Worm (Caenorhabditis elegans): ENCODE results near the gene Y105C5A.1269.
A peak's percentile ranks its signal among the peaks of the same experiment; 100 is the strongest.

The Y105C5A.1269 gene

DNA sequence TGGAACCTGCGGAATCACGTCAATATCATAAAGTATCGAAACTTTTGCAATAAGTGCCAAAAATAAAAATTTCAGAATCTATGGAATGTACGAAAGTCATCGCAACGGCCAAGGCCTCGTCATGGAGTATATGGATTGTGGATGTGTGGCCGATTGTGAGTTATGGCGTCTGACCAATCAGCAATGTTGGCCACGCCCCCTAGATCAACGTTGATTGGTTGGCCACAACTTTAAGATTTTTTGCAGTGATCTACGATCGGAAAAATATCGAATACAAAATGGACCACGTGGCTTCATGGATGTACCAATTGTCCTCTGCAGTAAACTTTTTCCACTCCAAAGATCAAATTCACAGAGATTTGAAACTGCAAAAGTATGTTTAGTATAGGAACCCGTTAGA, 3.5 kb downstream of the Y105C5A.1269 start:
- TF ChIP-seq lsy-2 (tag; optimal IDR thresholded peaks at IDR 0.05) (no peak), unc-98 (GFP tag; IDR thresholded peaks at IDR 0.05) (no peak)

DNA sequence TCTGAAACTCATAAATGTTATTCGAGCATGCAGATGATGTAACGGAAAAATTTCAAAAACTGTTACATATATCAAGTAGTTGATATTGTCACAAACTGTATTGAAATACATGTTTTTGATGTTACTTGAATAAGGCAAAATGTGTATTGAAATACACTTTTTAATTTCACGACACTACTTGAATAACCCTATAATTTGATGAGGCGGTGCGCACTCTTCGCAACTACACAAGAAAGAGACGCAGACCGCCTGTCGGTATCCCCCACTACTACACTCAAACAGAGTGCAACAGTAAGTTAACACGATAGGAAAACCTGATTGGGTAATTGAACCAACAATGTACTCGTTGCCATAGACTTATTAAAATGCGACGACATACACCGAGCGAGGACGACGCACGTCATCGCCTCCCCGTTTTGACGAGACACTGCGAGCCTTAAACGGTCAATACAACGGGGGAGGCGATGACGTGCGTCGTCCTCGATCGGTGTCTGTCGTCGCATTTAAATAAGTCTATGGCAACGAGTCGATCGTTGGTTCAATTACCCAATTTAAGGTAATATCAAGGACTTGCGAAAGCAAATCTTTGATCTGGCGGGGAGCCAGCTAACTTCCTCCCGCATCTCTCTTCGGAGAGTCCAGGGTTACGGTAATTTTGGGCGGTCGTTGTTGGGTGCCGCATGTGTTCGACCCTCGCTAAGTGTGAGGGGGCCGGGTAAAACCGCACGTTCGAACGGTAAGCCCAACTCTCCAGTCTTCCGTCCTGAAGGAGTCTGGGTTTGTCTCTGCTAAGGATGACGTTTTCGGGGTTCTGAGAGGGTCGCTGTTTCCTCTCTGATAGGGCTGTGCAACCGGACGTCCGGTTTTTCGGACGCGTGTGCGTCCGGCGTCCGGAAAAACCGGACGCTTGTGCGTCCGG, 5.9 kb downstream of the Y105C5A.1269 start:
- TF ChIP-seq efl-1 (optimal IDR thresholded peaks at IDR 0.05), result no peak
- TF ChIP-seq efl-1 (GFP tag; optimal IDR thresholded peaks at IDR 0.05 in 1 of 2), result peak in 1 of 2 experiments; percentile 85
- TF ChIP-seq zip-4 (GFP tag; optimal IDR thresholded peaks at IDR 0.05), result no peak
- peak; percentile 13 for TF ChIP-seq swsn-7 (tag; optimal IDR thresholded peaks at IDR 0.05)
- peak; percentile 59 for TF ChIP-seq nhr-85 (tag)
- peak; percentile 93 for TF ChIP-seq snpc-4 (tag; optimal IDR thresholded peaks at IDR 0.05)
- peak; percentile 49; the same call in 1 of the 2 replicates for TF ChIP-seq grh-1 (GFP tag; IDR thresholded peaks at IDR 0.05)
- TF ChIP-seq nhr-11 (tag; optimal IDR thresholded peaks at IDR 0.05), result no peak

DNA sequence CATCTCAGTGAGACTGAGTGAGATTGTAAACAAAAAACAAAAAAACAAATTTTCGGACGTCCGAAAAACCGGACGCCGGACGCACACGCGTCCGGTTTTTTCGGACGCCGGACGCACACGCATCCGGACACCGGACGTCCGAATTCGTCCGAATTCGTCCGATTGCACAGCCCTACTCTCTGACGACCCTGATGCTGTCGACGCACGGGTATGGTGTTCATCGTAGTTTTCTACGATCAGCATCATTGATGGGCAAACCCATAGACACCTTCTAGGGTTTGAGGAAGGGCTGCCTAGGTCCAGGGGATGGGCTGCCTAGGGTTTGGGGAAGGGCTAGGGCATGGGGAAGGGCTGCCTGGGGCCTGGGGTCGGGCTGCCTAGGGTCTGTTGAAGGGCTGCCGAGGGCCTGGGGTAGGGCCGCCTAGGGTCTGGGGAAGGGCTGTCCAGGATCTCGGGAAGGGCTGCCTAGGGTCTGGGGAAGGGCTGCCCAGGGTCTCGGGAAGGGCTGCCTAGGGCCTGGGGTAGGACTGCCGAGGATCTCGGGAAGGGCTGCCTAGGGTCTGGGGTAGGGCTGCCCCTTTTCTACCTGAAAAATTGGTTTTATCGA, 6.7 kb downstream of the Y105C5A.1269 start:
- TF ChIP-seq ceh-8 (GFP tag; optimal IDR thresholded peaks at IDR 0.05), result peak; percentile 65
- no peak for TF ChIP-seq nhr-76 (tag; optimal IDR thresholded peaks at IDR 0.05)

DNA sequence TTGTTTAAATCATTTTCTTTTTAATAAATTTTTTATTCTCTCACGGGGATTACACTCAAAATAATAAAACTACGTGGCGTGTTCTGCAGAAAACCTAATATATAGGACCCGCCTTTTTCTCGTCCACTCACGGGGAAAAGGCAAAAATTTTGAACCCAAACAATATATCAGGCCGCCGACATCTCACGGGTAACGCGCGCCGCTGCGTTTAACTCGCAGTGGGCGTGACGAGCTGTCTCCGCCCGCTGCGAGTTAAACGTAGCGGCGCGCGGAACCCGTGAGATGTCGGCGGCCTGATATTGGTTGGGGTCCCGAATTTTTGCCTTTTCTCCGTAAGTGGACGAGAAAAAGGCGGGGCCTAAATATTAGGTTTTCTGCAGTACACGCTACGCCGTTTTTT, 14.3 kb downstream of the Y105C5A.1269 start:
- TF ChIP-seq fkh-4 (tag; optimal IDR thresholded peaks at IDR 0.05; ENCODE audit: borderline replicate concordance), result no peak
- TF ChIP-seq efl-1 (optimal IDR thresholded peaks at IDR 0.05), result no peak
- no peak for TF ChIP-seq efl-1 (GFP tag; optimal IDR thresholded peaks at IDR 0.05 in 1 of 2)
- TF ChIP-seq blmp-1 (tag; optimal IDR thresholded peaks at IDR 0.05), result no peak
- TF ChIP-seq dsc-1 (tag; optimal IDR thresholded peaks at IDR 0.05), result no peak
- TF ChIP-seq lin-13 (GFP tag; optimal IDR thresholded peaks at IDR 0.05), result no peak

DNA sequence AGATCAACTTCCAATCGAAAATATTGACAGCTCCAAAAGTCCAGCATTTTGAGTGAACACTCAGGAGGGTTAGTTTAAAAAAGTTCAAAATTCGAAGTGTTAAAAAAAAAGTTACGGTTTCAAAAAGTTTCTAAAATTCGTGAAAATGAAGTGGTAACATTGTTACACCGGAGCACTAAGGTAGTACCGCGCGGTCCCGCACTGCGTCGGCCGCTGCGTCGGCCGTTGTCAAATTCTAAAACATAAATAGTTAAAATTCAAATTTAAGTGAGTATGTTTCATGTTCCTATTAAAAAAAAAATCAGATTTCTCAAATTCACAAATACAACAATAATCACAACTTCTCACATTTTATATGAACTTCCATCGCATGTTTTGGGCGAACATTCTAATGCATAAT, 21.1 kb downstream of the Y105C5A.1269 start:
- TF ChIP-seq pag-3 (tag; optimal IDR thresholded peaks at IDR 0.05; ENCODE audit: borderline replicate concordance, insufficient read depth), result no peak
- no peak for TF ChIP-seq snu-23 (GFP tag; optimal IDR thresholded peaks at IDR 0.05)
- no peak for TF ChIP-seq ztf-4 (tag; optimal IDR thresholded peaks at IDR 0.05)

DNA sequence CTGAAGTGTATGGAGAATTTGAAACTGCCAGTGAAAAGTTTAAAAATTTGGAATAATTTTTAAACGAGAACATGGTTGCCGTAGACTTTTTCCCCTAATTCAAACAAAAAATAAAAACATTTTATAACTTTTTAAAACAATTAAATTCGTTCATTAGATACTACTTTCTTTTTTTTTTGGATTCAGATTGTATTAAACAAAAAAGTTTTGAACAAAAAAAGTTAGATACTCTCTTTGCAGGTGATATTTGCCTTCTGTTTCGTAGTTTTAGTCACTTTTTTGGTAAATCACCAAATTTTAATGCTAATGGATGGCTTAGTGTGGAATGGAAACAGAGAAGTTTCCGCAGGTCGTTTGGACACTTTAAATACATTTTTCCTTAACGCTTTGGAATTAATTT, 23.2 kb downstream of the Y105C5A.1269 start, which contains the start of gene Y105C5B.1:
Gene Y105C5B.1, plus strand, starts transcription at position 301 of the 400 bp plus-strand sequence.
- TF ChIP-seq blmp-1 (tag; optimal IDR thresholded peaks at IDR 0.05) (no peak), jun-1 (tag; optimal IDR thresholded peaks at IDR 0.05) (no peak), isw-1 (GFP tag; IDR thresholded peaks at IDR 0.05) (no peak), mep-1 (tag; optimal IDR thresholded peaks at IDR 0.05) (no peak), hpl-2 (GFP tag; optimal IDR thresholded peaks at IDR 0.05) (no peak), sox-4 (tag; optimal IDR thresholded peaks at IDR 0.05) (no peak), C34B4.2 (tag; optimal IDR thresholded peaks at IDR 0.05) (no peak), aha-1 (tag; optimal IDR thresholded peaks at IDR 0.05) (no peak), efl-1 (optimal IDR thresholded peaks at IDR 0.05) (no peak), efl-1 (GFP tag; optimal IDR thresholded peaks at IDR 0.05 in 1 of 2) (no peak), nhr-77 (tag; optimal IDR thresholded peaks at IDR 0.05) (no peak), unc-30 (tag; optimal IDR thresholded peaks at IDR 0.05) (no peak), zag-1 (tag; optimal IDR thresholded peaks at IDR 0.05) (no peak), ceh-82 (tag; optimal IDR thresholded peaks at IDR 0.05) (no peak)

All from whole organism, L1 larva.